Fruit fly (Drosophila melanogaster) whole organism, embryonic: ENCODE measurements around the gene Or85c.

Experiments
- Asciz ChIP-seq: fragments of 200-800 bp; sonication (Bioruptor generic); optimal IDR thresholded peaks from 2 replicates; lab custom pipeline; 2017; ENCODE audit warnings: missing biosample characterization, mild to moderate bottlenecking, missing genetic modification characterization, missing genetic modification reagents
- B-H1 ChIP-seq: fragments of 200-800 bp; sonication (Bioruptor generic); IDR thresholded peaks from 3 replicates; pipeline ENCODE4 v1.3.6; 2022; ENCODE audit warnings: missing biosample characterization, missing genetic modification characterization
- Bdp1 ChIP-seq: fragments of 200-800 bp; sonication (Bioruptor generic); optimal IDR thresholded peaks from 3 replicates; lab custom pipeline; 2016; ENCODE audit warnings: missing biosample characterization, missing genetic modification characterization
- Bgb ChIP-seq: fragments of 200-800 bp; sonication (Bioruptor generic); IDR thresholded peaks from 2 replicates; pipeline ENCODE4 v1.3.6; 2022; ENCODE audit warnings: missing biosample characterization, missing genetic modification characterization; ENCODE audit not compliant: partially characterized antibody
- CG10267 ChIP-seq: fragments of 200-800 bp; sonication (Bioruptor generic); optimal IDR thresholded peaks from 2 replicates; lab custom pipeline; 2018; ENCODE audit warnings: missing biosample characterization, mild to moderate bottlenecking, missing genetic modification characterization, moderate library complexity
- CG10959 ChIP-seq: fragments of 200-800 bp; sonication (Bioruptor generic); IDR thresholded peaks from 2 replicates; pipeline ENCODE4 v1.3.6; 2022; ENCODE audit warnings: missing biosample characterization, missing genetic modification characterization
- CG11504 ChIP-seq: fragments of 200-800 bp; sonication (Bioruptor generic); optimal IDR thresholded peaks from 3 replicates; lab custom pipeline; 2019; ENCODE audit warnings: missing biosample characterization, mild to moderate bottlenecking, missing genetic modification characterization, moderate library complexity
- CG13424 ChIP-seq: fragments of 200-800 bp; sonication (Bioruptor generic); optimal IDR thresholded peaks from 2 replicates; lab custom pipeline; 2019; ENCODE audit warnings: missing biosample characterization, mild to moderate bottlenecking, missing genetic modification characterization, moderate library complexity
- CG14860 ChIP-seq: fragments of 200-800 bp; sonication (Bioruptor generic); IDR thresholded peaks from 3 replicates; pipeline ENCODE4 v1.3.6; 2022; ENCODE audit warnings: missing biosample characterization, missing genetic modification characterization; ENCODE audit not compliant: partially characterized antibody
- CG14965 ChIP-seq: fragments of 200-800 bp; sonication (Bioruptor generic); optimal IDR thresholded peaks from 2 replicates; lab custom pipeline; 2016; ENCODE audit warnings: missing biosample characterization, missing genetic modification characterization, borderline replicate concordance
- CG15514 ChIP-seq: fragments of 200-800 bp; sonication (Bioruptor generic); optimal IDR thresholded peaks from 3 replicates; lab custom pipeline; 2017; ENCODE audit warnings: missing biosample characterization, missing genetic modification characterization, mild to moderate bottlenecking, moderate library complexity, missing genetic modification reagents
- CG18599 ChIP-seq: fragments of 200-800 bp; sonication (Bioruptor generic); optimal IDR thresholded peaks from 3 replicates; lab custom pipeline; 2017; ENCODE audit warnings: missing biosample characterization, missing genetic modification characterization, mild to moderate bottlenecking, moderate library complexity, missing genetic modification reagents
- CG34224 ChIP-seq: fragments of 200-800 bp; sonication (Bioruptor generic); IDR thresholded peaks from 3 replicates; pipeline ENCODE4 v1.3.6; 2022; ENCODE audit warnings: missing biosample characterization, missing genetic modification characterization; ENCODE audit not compliant: partially characterized antibody
- CG4424 ChIP-seq: fragments of 200-800 bp; sonication (Bioruptor generic); optimal IDR thresholded peaks from 3 replicates; lab custom pipeline; 2016; ENCODE audit warnings: missing biosample characterization, missing genetic modification characterization
- CG5180 ChIP-seq: fragments of 200-800 bp; sonication (Bioruptor generic); optimal IDR thresholded peaks from 3 replicates; lab custom pipeline; 2017; ENCODE audit warnings: missing biosample characterization, missing genetic modification characterization, mild to moderate bottlenecking, moderate library complexity, missing genetic modification reagents
- CG6689 ChIP-seq: fragments of 200-800 bp; sonication (Bioruptor generic); IDR thresholded peaks from 2 replicates; pipeline ENCODE4 v1.3.6; 2022; ENCODE audit warnings: missing biosample characterization, missing genetic modification characterization
- CG8924 ChIP-seq: fragments of 200-800 bp; optimal IDR thresholded peaks from 3 replicates; lab custom pipeline; 2019; ENCODE audit warnings: missing biosample characterization, mild to moderate bottlenecking, missing genetic modification characterization, moderate library complexity
- CG9797 ChIP-seq: fragments of 200-800 bp; sonication (Bioruptor generic); optimal IDR thresholded peaks from 3 replicates; lab custom pipeline; 2018; ENCODE audit warnings: missing biosample characterization, mild to moderate bottlenecking, missing genetic modification characterization
- CG9932 ChIP-seq: fragments of 200-800 bp; sonication (Bioruptor generic); IDR thresholded peaks from 2 replicates; pipeline ENCODE4 v1.3.6; 2022; ENCODE audit warnings: missing biosample characterization, missing genetic modification characterization
- CrebB ChIP-seq: fragments of 200-800 bp; sonication (Bioruptor generic); optimal IDR thresholded peaks from 3 replicates; lab custom pipeline; 2018; ENCODE audit warnings: missing biosample characterization, mild to moderate bottlenecking, missing genetic modification characterization
- Deaf1 ChIP-seq: fragments of 200-800 bp; optimal IDR thresholded peaks from 3 replicates; lab custom pipeline; 2019; ENCODE audit warnings: missing biosample characterization, mild to moderate bottlenecking, missing genetic modification characterization, moderate library complexity
- Dp ChIP-seq: fragments of 200-800 bp; sonication (Bioruptor generic); optimal IDR thresholded peaks from 2 replicates; lab custom pipeline; 2018; ENCODE audit warnings: missing biosample characterization, mild to moderate bottlenecking, missing genetic modification characterization, moderate library complexity
- E2f2 ChIP-seq: fragments of 200-800 bp; sonication (Bioruptor generic); IDR thresholded peaks from 2 replicates; pipeline ENCODE4 v1.3.6; 2022; ENCODE audit warnings: missing biosample characterization, missing genetic modification characterization
- Hey ChIP-seq: fragments of 200-800 bp; sonication (Bioruptor generic); optimal IDR thresholded peaks from 3 replicates; lab custom pipeline; 2018; ENCODE audit warnings: missing biosample characterization, mild to moderate bottlenecking, missing genetic modification characterization
- HmgD ChIP-seq: fragments of 200-800 bp; sonication (Bioruptor generic); optimal IDR thresholded peaks from 3 replicates; lab custom pipeline; 2016; ENCODE audit warnings: missing biosample characterization, missing genetic modification characterization
- Hmr ChIP-seq: fragments of 200-800 bp; sonication (Bioruptor generic); optimal IDR thresholded peaks from 3 replicates; lab custom pipeline; 2017; ENCODE audit warnings: mild to moderate bottlenecking, missing biosample characterization, missing genetic modification reagents, missing genetic modification characterization
- Lpt ChIP-seq: fragments of >200 bp; optimal IDR thresholded peaks from 2 replicates; lab custom pipeline; 2018; ENCODE audit warnings: missing biosample characterization, missing genetic modification characterization
- Ptx1 ChIP-seq: fragments of 200-800 bp; sonication (Bioruptor generic); IDR thresholded peaks from 2 replicates; pipeline ENCODE4 v1.3.6; 2022; ENCODE audit warnings: missing biosample characterization, missing genetic modification characterization
- ac ChIP-seq: fragments of 200-800 bp; sonication (Bioruptor generic); optimal IDR thresholded peaks from 3 replicates; lab custom pipeline; 2017; ENCODE audit warnings: missing biosample characterization, mild to moderate bottlenecking, missing genetic modification characterization
- chif ChIP-seq, 2 experiments: fragments of 200-800 bp; sonication (Bioruptor generic); optimal IDR thresholded peaks; 3 replicates each; lab custom pipeline; 2016; ENCODE audit warnings: missing biosample characterization in 2 of 2, missing genetic modification characterization in 2 of 2
- chinmo ChIP-seq: fragments of 200-800 bp; sonication (Bioruptor generic); IDR thresholded peaks from 4 replicates; pipeline ENCODE4 v1.3.6; 2022; ENCODE audit warnings: missing biosample characterization, missing genetic modification characterization; ENCODE audit not compliant: partially characterized antibody
- cwo ChIP-seq: fragments of 200-800 bp; sonication (Bioruptor generic); optimal IDR thresholded peaks from 3 replicates; lab custom pipeline; 2017; ENCODE audit warnings: missing biosample characterization, missing genetic modification characterization, mild to moderate bottlenecking, moderate library complexity, missing genetic modification reagents
- fd3F ChIP-seq: fragments of 200-800 bp; sonication (Bioruptor generic); optimal IDR thresholded peaks from 2 replicates; lab custom pipeline; 2018; ENCODE audit warnings: missing biosample characterization, mild to moderate bottlenecking, missing genetic modification characterization, moderate library complexity
- gfzf ChIP-seq: fragments of 200-800 bp; sonication (Bioruptor generic); optimal IDR thresholded peaks from 2 replicates; lab custom pipeline; 2016; ENCODE audit warnings: missing biosample characterization, mild to moderate bottlenecking, missing genetic modification characterization, moderate library complexity
- lab ChIP-seq: fragments of 200-800 bp; sonication (Bioruptor generic); optimal IDR thresholded peaks from 3 replicates; lab custom pipeline; 2017; ENCODE audit warnings: missing biosample characterization, missing genetic modification characterization, mild to moderate bottlenecking, moderate library complexity, missing genetic modification reagents
- lov ChIP-seq, 2 experiments: fragments of 200-800 bp in 1 of 2; fragments of >200 bp in 1 of 2; sonication (Bioruptor generic) in 1 of 2; IDR thresholded peaks in 1 of 2; optimal IDR thresholded peaks in 1 of 2; 2 replicates in 1 of 2; 3 replicates in 1 of 2; pipeline versions ENCODE4 v1.3.6 to Lab custom; 2017 to 2022; ENCODE audit warnings: missing biosample characterization in 1 of 2, missing genetic modification characterization in 1 of 2
- peb ChIP-seq: fragments of 200-800 bp; sonication (Bioruptor generic); IDR thresholded peaks from 2 replicates; pipeline ENCODE4 v1.3.6; 2022; ENCODE audit warnings: missing biosample characterization, missing genetic modification characterization
- pho ChIP-seq: fragments of 200-800 bp; sonication (Bioruptor generic); optimal IDR thresholded peaks from 2 replicates; lab custom pipeline; 2016; ENCODE audit warnings: missing biosample characterization, missing genetic modification characterization
- pzg ChIP-seq: fragments of 200-800 bp; sonication (Bioruptor generic); optimal IDR thresholded peaks from 3 replicates; lab custom pipeline; 2018; ENCODE audit warnings: missing biosample characterization, mild to moderate bottlenecking, missing genetic modification characterization, moderate library complexity
- run ChIP-seq: fragments of 200-800 bp; sonication (Bioruptor generic); optimal IDR thresholded peaks from 3 replicates; lab custom pipeline; 2018; ENCODE audit warnings: missing biosample characterization, mild to moderate bottlenecking, missing genetic modification characterization
- sc ChIP-seq, 3 experiments: fragments of >200 bp in 2 of 3; fragments of 200-800 bp in 1 of 3; sonication (Bioruptor generic) in 1 of 3; optimal IDR thresholded peaks; 2 replicates in 2 of 3; 3 replicates in 1 of 3; lab custom pipeline; 2017; ENCODE audit warnings: mild to moderate bottlenecking in 1 of 3, missing biosample characterization in 1 of 3, missing genetic modification characterization in 1 of 3, missing genetic modification reagents in 1 of 3
- scrt ChIP-seq: fragments of 200-800 bp; sonication (Bioruptor generic); optimal IDR thresholded peaks from 2 replicates; lab custom pipeline; 2018; ENCODE audit warnings: missing biosample characterization, mild to moderate bottlenecking, missing genetic modification characterization, moderate library complexity
- sens ChIP-seq: fragments of 200-800 bp; sonication (Bioruptor generic); peaks from one replicate; lab custom pipeline; 2016; ENCODE audit warnings: missing biosample characterization, missing genetic modification characterization
- toy ChIP-seq: fragments of 200-800 bp; sonication (Bioruptor generic); IDR thresholded peaks from 2 replicates; pipeline ENCODE4 v1.3.6; 2022; ENCODE audit warnings: missing biosample characterization, missing genetic modification characterization
- yki ChIP-seq: fragments of >200 bp; optimal IDR thresholded peaks from 3 replicates; lab custom pipeline; 2018
- z ChIP-seq: fragments of 200-800 bp; sonication (Bioruptor generic); IDR thresholded peaks from 3 replicates; pipeline ENCODE4 v1.3.6; 2022; ENCODE audit warnings: missing biosample characterization, missing genetic modification characterization

Or85c gene

DNA sequence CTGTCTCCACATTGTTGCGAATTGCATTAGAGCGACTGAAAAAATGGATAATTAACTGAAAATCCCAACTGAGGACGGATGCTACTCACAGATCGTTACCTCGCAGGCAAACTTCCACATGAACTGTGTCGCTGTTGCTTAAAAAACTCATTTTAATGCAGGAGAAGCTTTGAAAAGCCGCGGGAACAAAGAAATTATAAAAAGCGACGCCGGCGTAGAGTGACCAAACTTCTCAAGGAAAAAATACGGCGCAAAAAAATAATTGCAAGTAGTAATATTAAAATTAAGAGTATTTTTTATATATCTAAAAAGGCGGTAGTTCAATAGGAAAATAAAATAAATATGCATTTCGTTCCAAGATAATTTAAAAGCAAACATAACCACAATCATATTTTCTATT, 48.7 kb upstream of the Or85c start, which contains the start of gene pch2:
TSS of gene pch2 (minus strand) at position 243 of the 400 bp plus-strand sequence.
- TF ChIP-seq CG9797 (GFP tag; lab: Kevin White, UChicago) (peak; percentile 28), E2f2 (peak; percentile 76), gfzf (GFP tag; lab: Kevin White, UChicago) (peak; percentile 55), CG10959 (no peak), sens (peak; percentile 11), scrt (GFP tag; lab: Kevin White, UChicago) (peak; percentile 35), pzg (peak; percentile 16), Dp (GFP tag; lab: Kevin White, UChicago) (peak; percentile 66), pho (GFP tag; lab: Kevin White, UChicago) (no peak)
- TF ChIP-seq, all 482 proteins: peak for 7

DNA sequence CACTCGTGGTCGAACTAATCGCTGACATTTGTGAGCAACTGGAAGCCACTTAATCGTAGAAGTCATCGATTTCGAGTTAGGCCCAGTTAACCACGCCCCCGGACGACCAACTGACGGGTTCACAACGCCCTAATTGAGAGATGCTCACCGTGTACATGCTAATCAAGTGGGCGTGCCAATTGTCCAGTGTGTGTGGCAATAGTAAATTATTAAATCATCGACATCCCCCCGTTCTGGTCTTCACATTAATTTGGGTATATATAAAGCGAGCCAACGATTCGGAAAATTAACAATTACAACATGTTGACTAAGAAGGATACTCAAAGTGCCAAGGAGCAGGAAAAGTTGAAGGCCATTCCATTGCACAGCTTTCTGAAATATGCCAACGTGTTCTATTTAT, 39.5 kb upstream of the Or85c start, which contains the start of gene Or85d:
TSS of gene Or85d (plus strand) at position 301 of the 400 bp plus-strand sequence.
- no peak for TF ChIP-seq Lpt (GFP tag; lab: Kevin White, UChicago)
- TF ChIP-seq, all 482 proteins: peak for 0

- TF ChIP-seq CG4424 (GFP tag; lab: Kevin White, UChicago) (no peak), CG9932 (GFP tag; lab: Robert Waterston, UW) (no peak), CG11504 (peak; percentile 4), CG6689 (GFP tag; lab: Robert Waterston, UW) (no peak), peb (GFP tag; lab: Robert Waterston, UW) (no peak), lab (GFP tag; lab: Kevin White, UChicago) (peak; percentile 43), CG14860 (GFP tag; lab: Robert Waterston, UW) (no peak), ac (no peak), CG18599 (peak; percentile 69), CG14965 (no peak), Bgb (GFP tag; lab: Robert Waterston, UW) (no peak), CG15514 (GFP tag; lab: Kevin White, UChicago) (peak; percentile 1), CrebB (no peak), pzg (no peak), fd3F (no peak), CG8924 (tag; lab: Kevin White, UChicago) (no peak), CG13424 (tag; lab: Kevin White, UChicago) (no peak), Asciz (no peak), Hmr (peak; percentile 41), sc (optimal IDR thresholded peaks at IDR 0.05; lab: Kevin White, UChicago) (no peak), sc (GFP tag; optimal IDR thresholded peaks at IDR 0.05; lab: Kevin White, UChicago) (no peak), B-H1 (no peak), HmgD (GFP tag; lab: Kevin White, UChicago) (no peak), Ptx1 (GFP tag; lab: Robert Waterston, UW) (no peak)
Observed at dm6 chr3R:8545915-8546314, 33.1 kb upstream of the Or85c start.

DNA sequence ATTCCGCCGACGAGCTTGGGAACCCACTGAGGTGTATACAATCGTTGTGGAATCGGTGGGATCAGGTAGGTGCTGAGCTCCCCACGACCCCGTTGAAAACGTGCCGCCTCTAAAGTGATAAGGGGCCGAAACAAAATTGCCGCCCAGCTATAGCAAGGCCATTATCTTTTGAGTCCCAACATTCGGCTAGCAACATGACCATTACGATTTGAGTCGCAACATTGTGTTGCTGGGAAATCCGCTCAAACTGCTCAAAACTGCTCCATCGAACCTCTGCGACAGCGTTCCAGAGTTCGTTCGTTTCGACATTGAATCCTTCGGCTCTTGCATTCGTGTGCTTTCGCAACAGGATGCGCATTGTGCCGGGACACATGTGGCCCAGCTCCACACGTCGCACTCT, 16.0 kb upstream of the Or85c start, which contains the start of gene CG11741:
TSS of gene CG11741 (minus strand) at position 16 of the 400 bp plus-strand sequence.
- TF ChIP-seq CG34224 (no peak), lov (optimal IDR thresholded peaks at IDR 0.05; lab: Kevin White, UChicago) (no peak), lov (GFP tag; IDR thresholded peaks at IDR 0.05; lab: Robert Waterston, UW) (0 out of 3 replicates have a peak, but pooled peaks have one; percentile 27), Bdp1 (GFP tag; lab: Kevin White, UChicago) (no peak), chinmo (0 out of 4 replicates have a peak, but pooled peaks have one; percentile 47), Deaf1 (tag; lab: Kevin White, UChicago) (peak; percentile 90), yki (lab: Kevin White, UChicago) (no peak), run (tag; lab: Kevin White, UChicago) (no peak), toy (GFP tag; lab: Robert Waterston, UW) (no peak), CG5180 (GFP tag; lab: Kevin White, UChicago) (peak; percentile 96), CG10267 (no peak), z (GFP tag; lab: Robert Waterston, UW) (peak; percentile 89), Hey (tag; lab: Kevin White, UChicago) (peak; percentile 77), CG8924 (tag; lab: Kevin White, UChicago) (no peak), chif (GFP tag; optimal IDR thresholded peaks at IDR 0.05; lab: Kevin White, UChicago) (no peak), cwo (GFP tag; lab: Kevin White, UChicago) (peak; percentile 89), CG11504 (peak; percentile 98)
